Worm (Caenorhabditis elegans): ENCODE results near the gene citk-1.

- TF ChIP-seq elt-3 (tag; optimal IDR thresholded peaks at IDR 0.05) (no peak), nhr-28 (tag; optimal IDR thresholded peaks at IDR 0.05) (no peak), ama-1 (optimal IDR thresholded peaks at IDR 0.05) (no peak), ZK546.5 (tag; optimal IDR thresholded peaks at IDR 0.05) (no peak), pha-4 (tag; optimal IDR thresholded peaks at IDR 0.05) (peak; percentile 3), unc-62 (GFP tag; optimal IDR thresholded peaks at IDR 0.05) (no peak), ztf-11 (tag; optimal IDR thresholded peaks at IDR 0.05) (no peak), nhr-77 (tag; optimal IDR thresholded peaks at IDR 0.05) (no peak), zag-1 (tag; optimal IDR thresholded peaks at IDR 0.05) (no peak), mml-1 (tag; optimal IDR thresholded peaks at IDR 0.05) (no peak)
Measured at ce11 chrII:13859847-13860246, 48.9 kb upstream of the citk-1 start.
